Fruit fly (Drosophila melanogaster) whole organism, adult: ENCODE data around the gene mew.

Experiments
- CG12768 ChIP-seq: fragments of 200-800 bp; sonication (Bioruptor generic); optimal IDR thresholded peaks from 2 replicates; lab custom pipeline; 2017; ENCODE audit warnings: missing biosample characterization, missing genetic modification characterization, mild to moderate bottlenecking, moderate library complexity, missing genetic modification reagents
- CG5204 ChIP-seq: fragments of 200-800 bp; sonication (Bioruptor generic); optimal IDR thresholded peaks from 2 replicates; lab custom pipeline; 2016; ENCODE audit warnings: missing biosample characterization, missing genetic modification characterization
- Clk ChIP-seq: fragments of 200-800 bp; sonication (Bioruptor generic); optimal IDR thresholded peaks from 2 replicates; lab custom pipeline; 2017; ENCODE audit warnings: missing biosample characterization, missing genetic modification characterization
- Mnt ChIP-seq: fragments of 200-800 bp; sonication (Bioruptor generic); optimal IDR thresholded peaks from 2 replicates; lab custom pipeline; 2016; ENCODE audit warnings: missing biosample characterization, mild to moderate bottlenecking, missing genetic modification characterization
- kay ChIP-seq: fragments of 200-800 bp; sonication (Bioruptor generic); peaks from one replicate; lab custom pipeline; 2016; ENCODE audit warnings: missing biosample characterization, missing genetic modification characterization, borderline replicate concordance
- ovo ChIP-seq: fragments of 200-800 bp; sonication (Bioruptor generic); optimal IDR thresholded peaks from 2 replicates; lab custom pipeline; 2016; ENCODE audit warnings: missing biosample characterization, missing genetic modification characterization
- tj ChIP-seq: fragments of 200-800 bp; sonication (Bioruptor generic); optimal IDR thresholded peaks from 3 replicates; lab custom pipeline; 2017; ENCODE audit warnings: missing biosample characterization, mild to moderate bottlenecking, missing genetic modification characterization, moderate library complexity

dm6 chrX:13227505-13228207, 30.6 kb downstream of the mew start:
- TF ChIP-seq kay (GFP tag; lab: Kevin White, UChicago) (no peak), CG5204 (GFP tag; lab: Kevin White, UChicago) (no peak), Clk (GFP tag; lab: Kevin White, UChicago) (no peak), CG12768 (GFP tag; lab: Kevin White, UChicago) (no peak), ovo (GFP tag; lab: Kevin White, UChicago) (no peak), tj (GFP tag; lab: Kevin White, UChicago) (no peak), Mnt (GFP tag; lab: Kevin White, UChicago) (no peak)
